Fruit fly (Drosophila melanogaster): ENCODE measurements around the gene Qtzl.
A peak's percentile ranks its signal among the peaks of the same experiment; 100 is the strongest.

The Qtzl gene

DNA sequence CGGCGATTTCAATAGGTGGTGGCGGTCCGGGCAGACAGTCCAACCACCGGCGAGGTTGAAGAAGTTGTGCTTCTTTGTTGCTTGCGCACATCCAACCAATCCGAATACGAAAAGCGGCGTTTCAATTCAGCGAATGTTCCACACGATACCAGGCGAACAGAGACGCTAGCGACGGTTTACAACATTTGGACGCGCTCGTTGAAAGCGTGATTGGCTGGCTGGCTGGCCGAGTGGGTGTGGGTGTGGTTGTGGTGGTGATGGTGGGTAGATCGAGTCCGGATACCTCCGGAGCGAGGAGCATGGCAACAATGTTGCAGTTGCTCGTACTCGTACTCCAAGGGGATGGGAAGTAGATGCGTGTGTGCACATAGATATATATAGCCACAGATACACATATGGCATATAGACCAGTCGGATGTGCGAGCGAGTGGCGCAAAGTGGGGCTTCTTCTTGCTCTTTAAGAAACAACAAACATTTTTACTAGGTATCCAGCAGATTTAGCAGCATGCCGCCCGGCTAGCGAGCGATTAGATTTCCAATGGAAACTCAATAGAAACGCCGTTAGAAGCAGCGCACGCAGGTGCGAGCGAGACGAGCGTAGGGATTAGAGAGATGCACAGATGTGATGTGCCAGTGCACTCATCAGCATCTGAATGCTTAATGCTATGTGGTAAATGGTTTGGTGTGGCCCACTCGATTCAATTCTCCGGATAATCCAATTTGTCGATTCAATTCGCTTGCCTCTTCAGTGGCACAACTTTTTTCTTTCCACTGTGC lies 14.7 kb downstream of the Qtzl start (continued):
- TF ChIP-seq CG6683 (GFP tag; optimal IDR thresholded peaks at IDR 0.05): peak; percentile 26
- TF ChIP-seq Neu2 (GFP tag; optimal IDR thresholded peaks at IDR 0.05; ENCODE audit: borderline replicate concordance): no peak
- no peak for TF ChIP-seq phol (tag; optimal IDR thresholded peaks at IDR 0.05)
- TF ChIP-seq Antp (GFP tag; optimal IDR thresholded peaks at IDR 0.05): no peak
- TF ChIP-seq insv (GFP tag; optimal IDR thresholded peaks at IDR 0.05): no peak
- TF ChIP-seq CG10543 (GFP tag; optimal IDR thresholded peaks at IDR 0.05): peak; percentile 96
- no peak for TF ChIP-seq Usf (GFP tag; optimal IDR thresholded peaks at IDR 0.05)
- TF ChIP-seq tx (GFP tag; optimal IDR thresholded peaks at IDR 0.05): no peak
- TF ChIP-seq toy (GFP tag; IDR thresholded peaks at IDR 0.05): no peak
- no peak for TF ChIP-seq CG9609 (GFP tag; optimal IDR thresholded peaks at IDR 0.05)
- no peak for TF ChIP-seq CG7357 (GFP tag; IDR thresholded peaks at IDR 0.05)
- TF ChIP-seq NfI (GFP tag; optimal IDR thresholded peaks at IDR 0.05): no peak
- peak; percentile 90 for TF ChIP-seq CG1832 (GFP tag; optimal IDR thresholded peaks at IDR 0.05)
- TF ChIP-seq sisA (GFP tag; IDR thresholded peaks at IDR 0.05): no peak
- peak; percentile 96 for TF ChIP-seq CG5180 (GFP tag; optimal IDR thresholded peaks at IDR 0.05)
- TF ChIP-seq maf-S (GFP tag; optimal IDR thresholded peaks at IDR 0.05): no peak
- TF ChIP-seq CG4707 (GFP tag; optimal IDR thresholded peaks at IDR 0.05): peak; percentile 91
- no peak for TF ChIP-seq CG4360 (GFP tag; IDR thresholded peaks at IDR 0.05)
- no peak for TF ChIP-seq CG31441 (GFP tag; IDR thresholded peaks at IDR 0.05)
- no peak for TF ChIP-seq MESR4 (GFP tag; optimal IDR thresholded peaks at IDR 0.05)
- TF ChIP-seq GATAe (GFP tag; conservative IDR thresholded peaks at IDR 0.05): no peak
- no peak for TF ChIP-seq nerfin-2 (GFP tag; IDR thresholded peaks at IDR 0.05; ENCODE audit: partially characterized antibody)
- no peak for TF ChIP-seq HLH54F (GFP tag; optimal IDR thresholded peaks at IDR 0.05)
- no peak for TF ChIP-seq gem (tag; optimal IDR thresholded peaks at IDR 0.05)
- no peak for TF ChIP-seq gce (GFP tag; IDR thresholded peaks at IDR 0.05)
- no peak for TF ChIP-seq D19A (tag; optimal IDR thresholded peaks at IDR 0.05)
- TF ChIP-seq HLHmδ (GFP tag; optimal IDR thresholded peaks at IDR 0.05): peak; percentile 68
- TF ChIP-seq CG12071 (GFP tag; optimal IDR thresholded peaks at IDR 0.05): no peak
- no peak for TF ChIP-seq CG32767 (GFP tag; IDR thresholded peaks at IDR 0.05)
- no peak for TF ChIP-seq CG6654 (GFP tag; optimal IDR thresholded peaks at IDR 0.05)
- TF ChIP-seq sna (GFP tag; IDR thresholded peaks at IDR 0.05; ENCODE audit: partially characterized antibody): no peak
- no peak for TF ChIP-seq ash1 (GFP tag; optimal IDR thresholded peaks at IDR 0.05)
- peak; percentile 10 for TF ChIP-seq CoRest (tag; optimal IDR thresholded peaks at IDR 0.05)
- peak; percentile 63 for TF ChIP-seq onecut (GFP tag; IDR thresholded peaks at IDR 0.05)
- TF ChIP-seq TFAM (GFP tag; optimal IDR thresholded peaks at IDR 0.05): no peak
- no peak for TF ChIP-seq eve (GFP tag; optimal IDR thresholded peaks at IDR 0.05)
- TF ChIP-seq Stat92E (GFP tag; optimal IDR thresholded peaks at IDR 0.05): peak in 1 of 3 experiments; percentile 13
- TF ChIP-seq al (GFP tag; IDR thresholded peaks at IDR 0.05): no peak
- TF ChIP-seq CG15696 (tag; optimal IDR thresholded peaks at IDR 0.05): no peak
- no peak for TF ChIP-seq Rfx (GFP tag; IDR thresholded peaks at IDR 0.05)
- no peak for TF ChIP-seq CG17186 (GFP tag; optimal IDR thresholded peaks at IDR 0.05)
- no peak for TF ChIP-seq CG6765 (GFP tag; optimal IDR thresholded peaks at IDR 0.05)
- peak; percentile 21 for TF ChIP-seq ERR (GFP tag; optimal IDR thresholded peaks at IDR 0.05)
- TF ChIP-seq tll (GFP tag; optimal IDR thresholded peaks at IDR 0.05): peak in 1 of 2 experiments; percentile 37
- no peak for TF ChIP-seq z (GFP tag; IDR thresholded peaks at IDR 0.05)
- TF ChIP-seq CG33557 (GFP tag; optimal IDR thresholded peaks at IDR 0.05): peak; percentile 40
- no peak for TF ChIP-seq fu2 (GFP tag; optimal IDR thresholded peaks at IDR 0.05)
- peak; percentile 79 for TF ChIP-seq Deaf1 (tag; optimal IDR thresholded peaks at IDR 0.05)
- no peak for TF ChIP-seq h (optimal IDR thresholded peaks at IDR 0.05)

All from whole organism, embryonic.